Worm (Caenorhabditis elegans): ENCODE results near the gene prdx-2.

DNA sequence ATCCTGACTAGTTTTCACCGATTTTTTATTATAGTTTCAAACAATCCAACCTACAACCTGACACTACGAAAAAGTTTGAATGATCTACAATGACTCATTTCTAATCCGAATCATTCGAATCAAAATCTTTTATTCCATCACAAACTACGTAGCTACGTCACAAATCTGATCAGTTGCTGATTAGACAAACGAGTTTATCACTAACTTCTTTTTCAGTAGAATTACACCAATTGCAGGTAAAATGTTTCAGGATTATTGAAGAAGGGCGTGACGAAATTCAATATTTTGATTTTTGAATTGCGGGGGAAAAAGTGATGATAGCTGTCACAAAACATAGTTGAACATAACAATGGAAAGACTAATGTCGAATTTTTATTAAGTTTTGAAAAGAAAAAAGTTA lies 36.4 kb upstream of the prdx-2 start:
- TF ChIP-seq fkh-10 (GFP tag; optimal IDR thresholded peaks at IDR 0.05) (no peak), pha-4 (tag; optimal IDR thresholded peaks at IDR 0.05) (no peak), nhr-67 (tag; optimal IDR thresholded peaks at IDR 0.05) (no peak), nhr-12 (tag; optimal IDR thresholded peaks at IDR 0.05) (no peak), egl-27 (tag; optimal IDR thresholded peaks at IDR 0.05) (no peak), egl-5 (tag; optimal IDR thresholded peaks at IDR 0.05) (no peak), ztf-11 (tag; optimal IDR thresholded peaks at IDR 0.05) (no peak), ceh-9 (tag; optimal IDR thresholded peaks at IDR 0.05) (no peak), R02D3.7 (tag; optimal IDR thresholded peaks at IDR 0.05) (no peak)
